Fruit fly (Drosophila melanogaster) whole organism, prepupa: ENCODE measurements around the gene CG6652.

Source experiments
- Blimp-1 ChIP-seq: fragments of 200-800 bp; sonication (Bioruptor generic); optimal IDR thresholded peaks from 3 replicates; lab custom pipeline; 2017; ENCODE audit warnings: missing biosample characterization, missing genetic modification characterization, mild to moderate bottlenecking, moderate library complexity, missing genetic modification reagents
- CG10631 ChIP-seq: fragments of 200-800 bp; sonication (Bioruptor generic); optimal IDR thresholded peaks from 2 replicates; lab custom pipeline; 2016; ENCODE audit warnings: missing biosample characterization, missing genetic modification characterization
- CG11294 ChIP-seq: fragments of 200-800 bp; sonication (Bioruptor generic); IDR thresholded peaks from 2 replicates; pipeline ENCODE4 v1.3.6; 2022; ENCODE audit warnings: missing biosample characterization, missing genetic modification characterization
- CG11762 ChIP-seq: fragments of 200-800 bp; sonication (Bioruptor generic); optimal IDR thresholded peaks from 3 replicates; lab custom pipeline; 2016; ENCODE audit warnings: missing biosample characterization, missing genetic modification characterization; ENCODE audit not compliant: insufficient read depth
- CG34406 ChIP-seq: fragments of 200-800 bp; sonication (Bioruptor generic); optimal IDR thresholded peaks from 3 replicates; lab custom pipeline; 2016; ENCODE audit warnings: missing biosample characterization, missing genetic modification characterization
- CG6163 ChIP-seq: fragments of 200-800 bp; sonication (Bioruptor generic); IDR thresholded peaks from 3 replicates; pipeline ENCODE4 v1.3.6; 2022; ENCODE audit warnings: missing biosample characterization, missing genetic modification characterization
- CG6276 ChIP-seq: fragments of 200-800 bp; sonication (Bioruptor generic); optimal IDR thresholded peaks from 2 replicates; lab custom pipeline; 2017; ENCODE audit warnings: missing biosample characterization, mild to moderate bottlenecking, missing genetic modification characterization
- CG6792 ChIP-seq: fragments of 200-800 bp; sonication (Bioruptor generic); optimal IDR thresholded peaks from 3 replicates; lab custom pipeline; 2016; ENCODE audit warnings: missing biosample characterization, missing genetic modification characterization
- CG6854 ChIP-seq: fragments of 200-800 bp; sonication (Bioruptor generic); optimal IDR thresholded peaks from 2 replicates; lab custom pipeline; 2017; ENCODE audit warnings: missing biosample characterization, mild to moderate bottlenecking, missing genetic modification characterization
- CG8119 ChIP-seq: fragments of 200-800 bp; sonication (Bioruptor generic); IDR thresholded peaks from 3 replicates; pipeline ENCODE4 v1.3.6; 2022; ENCODE audit warnings: missing biosample characterization, missing genetic modification characterization
- CG8632 ChIP-seq: fragments of 200-800 bp; sonication (Bioruptor generic); optimal IDR thresholded peaks from 3 replicates; lab custom pipeline; 2016; ENCODE audit warnings: missing biosample characterization, missing genetic modification characterization
- Eip78C ChIP-seq: fragments of 200-800 bp; sonication (Bioruptor generic); peaks from one replicate; lab custom pipeline; 2016; ENCODE audit warnings: missing biosample characterization, missing genetic modification characterization
- Eip93F ChIP-seq: fragments of 200-800 bp; sonication (Bioruptor generic); optimal IDR thresholded peaks from 2 replicates; lab custom pipeline; 2016; ENCODE audit warnings: missing biosample characterization, mild to moderate bottlenecking, missing genetic modification characterization
- Ets96B ChIP-seq: fragments of 200-800 bp; optimal IDR thresholded peaks from 2 replicates; lab custom pipeline; 2019; ENCODE audit warnings: missing biosample characterization, mild to moderate bottlenecking, missing genetic modification characterization, moderate library complexity
- Gug ChIP-seq: fragments of 200-800 bp; sonication (Bioruptor generic); IDR thresholded peaks from 2 replicates; pipeline ENCODE4 v1.3.6; 2022; ENCODE audit warnings: missing biosample characterization, missing genetic modification characterization
- Hr39 ChIP-seq: fragments of 200-800 bp; sonication (Bioruptor generic); optimal IDR thresholded peaks from 2 replicates; lab custom pipeline; 2016; ENCODE audit warnings: missing biosample characterization, missing genetic modification characterization
- Hr4 ChIP-seq: fragments of 200-800 bp; sonication (Bioruptor generic); optimal IDR thresholded peaks from 3 replicates; lab custom pipeline; 2016; ENCODE audit warnings: missing biosample characterization, missing genetic modification characterization
- Lpt ChIP-seq: fragments of 200-800 bp; sonication (Bioruptor generic); optimal IDR thresholded peaks from 3 replicates; lab custom pipeline; 2016; ENCODE audit warnings: missing biosample characterization, missing genetic modification characterization
- Smox ChIP-seq: fragments of 200-800 bp; sonication (Bioruptor generic); optimal IDR thresholded peaks from 3 replicates; lab custom pipeline; 2016; ENCODE audit warnings: missing biosample characterization, missing genetic modification characterization
- Sox14 ChIP-seq: fragments of 200-800 bp; sonication (Bioruptor generic); optimal IDR thresholded peaks from 3 replicates; lab custom pipeline; 2016; ENCODE audit warnings: missing biosample characterization, missing genetic modification characterization
- Sox15 ChIP-seq: fragments of 200-800 bp; sonication (Bioruptor generic); optimal IDR thresholded peaks from 3 replicates; lab custom pipeline; 2016; ENCODE audit warnings: missing biosample characterization, missing genetic modification characterization
- achi ChIP-seq: fragments of 200-800 bp; sonication (Bioruptor generic); optimal IDR thresholded peaks from 3 replicates; lab custom pipeline; 2016; ENCODE audit warnings: missing biosample characterization, missing genetic modification characterization
- dac ChIP-seq: fragments of 200-800 bp; sonication (Bioruptor generic); optimal IDR thresholded peaks from 2 replicates; lab custom pipeline; 2017; ENCODE audit warnings: missing biosample characterization, mild to moderate bottlenecking, missing genetic modification characterization
- dsx ChIP-seq: fragments of 200-800 bp; optimal IDR thresholded peaks from 3 replicates; lab custom pipeline; 2019; ENCODE audit warnings: missing biosample characterization, mild to moderate bottlenecking, missing genetic modification characterization, moderate library complexity; ENCODE audit not compliant: poor library complexity, severe bottlenecking
- esn ChIP-seq: fragments of 200-800 bp; sonication (Bioruptor generic); optimal IDR thresholded peaks from 2 replicates; lab custom pipeline; 2016; ENCODE audit warnings: missing biosample characterization, mild to moderate bottlenecking, missing genetic modification characterization, moderate library complexity
- fkh ChIP-seq: fragments of 200-800 bp; sonication (Bioruptor generic); optimal IDR thresholded peaks from 3 replicates; lab custom pipeline; 2017; ENCODE audit warnings: missing biosample characterization, mild to moderate bottlenecking, missing genetic modification characterization, moderate library complexity
- net ChIP-seq: fragments of 200-800 bp; sonication (Bioruptor generic); optimal IDR thresholded peaks from 3 replicates; lab custom pipeline; 2016; ENCODE audit warnings: missing biosample characterization, missing genetic modification characterization
- salr ChIP-seq, 2 experiments: fragments of 200-800 bp; sonication (Bioruptor generic); optimal IDR thresholded peaks; 3 replicates each; lab custom pipeline; 2016 to 2018; ENCODE audit warnings: missing biosample characterization in 2 of 2, missing genetic modification characterization in 2 of 2, mild to moderate bottlenecking in 1 of 2
- spab ChIP-seq: fragments of 200-800 bp; sonication (Bioruptor generic); optimal IDR thresholded peaks from 2 replicates; lab custom pipeline; 2017; ENCODE audit warnings: missing biosample characterization, mild to moderate bottlenecking, missing genetic modification characterization, missing genetic modification reagents
- svp ChIP-seq: fragments of 200-800 bp; sonication (Bioruptor generic); peaks from one replicate; lab custom pipeline; 2016; ENCODE audit warnings: missing biosample characterization, missing genetic modification characterization
- topi ChIP-seq: fragments of 200-800 bp; sonication (Bioruptor generic); optimal IDR thresholded peaks from 3 replicates; lab custom pipeline; 2016; ENCODE audit warnings: missing biosample characterization, missing genetic modification characterization
- vri ChIP-seq: fragments of 200-800 bp; sonication (Bioruptor generic); optimal IDR thresholded peaks from 3 replicates; lab custom pipeline; 2016; ENCODE audit warnings: missing biosample characterization, mild to moderate bottlenecking, missing genetic modification characterization

Gene CG6652

dm6 chr3L:16986062-16987013, 36.3 kb downstream of the CG6652 start (continued):
- peak; percentile 93 for TF ChIP-seq svp
- peak; percentile 81 for TF ChIP-seq Smox (GFP tag; lab: Kevin White, UChicago)
- TF ChIP-seq esn (GFP tag; lab: Kevin White, UChicago) = peak; percentile 88
- peak; percentile 57 for TF ChIP-seq CG11762 (GFP tag; lab: Kevin White, UChicago)
- TF ChIP-seq CG10631 (GFP tag; lab: Kevin White, UChicago) = peak; percentile 83
- peak; percentile 84 for TF ChIP-seq Hr4
- peak; percentile 89 for TF ChIP-seq net (GFP tag; lab: Kevin White, UChicago)
- TF ChIP-seq CG11294 (GFP tag; lab: Robert Waterston, UW) = peak; percentile 75
- peak; percentile 66 for TF ChIP-seq CG8632
- peak; percentile 69; the same call in 2 of the 3 replicates for TF ChIP-seq CG8119 (GFP tag; lab: Robert Waterston, UW)
- peak; percentile 97 for TF ChIP-seq Eip78C (GFP tag; lab: Kevin White, UChicago)
- peak; percentile 80 for TF ChIP-seq CG6163
- peak; percentile 59 for TF ChIP-seq Hr39
- TF ChIP-seq vri (GFP tag; lab: Kevin White, UChicago) = no peak
- peak; percentile 64 for TF ChIP-seq Lpt (GFP tag; lab: Kevin White, UChicago)
- peak; percentile 66 for TF ChIP-seq Ets96B
- TF ChIP-seq dac (GFP tag; lab: Kevin White, UChicago) = peak; percentile 58
- TF ChIP-seq topi (GFP tag; lab: Kevin White, UChicago) = peak; percentile 84
- TF ChIP-seq salr (GFP tag; optimal IDR thresholded peaks at IDR 0.05; lab: Kevin White, UChicago) = peak; percentile 51 to 95
- TF ChIP-seq spab (GFP tag; lab: Kevin White, UChicago) = peak; percentile 83

DNA sequence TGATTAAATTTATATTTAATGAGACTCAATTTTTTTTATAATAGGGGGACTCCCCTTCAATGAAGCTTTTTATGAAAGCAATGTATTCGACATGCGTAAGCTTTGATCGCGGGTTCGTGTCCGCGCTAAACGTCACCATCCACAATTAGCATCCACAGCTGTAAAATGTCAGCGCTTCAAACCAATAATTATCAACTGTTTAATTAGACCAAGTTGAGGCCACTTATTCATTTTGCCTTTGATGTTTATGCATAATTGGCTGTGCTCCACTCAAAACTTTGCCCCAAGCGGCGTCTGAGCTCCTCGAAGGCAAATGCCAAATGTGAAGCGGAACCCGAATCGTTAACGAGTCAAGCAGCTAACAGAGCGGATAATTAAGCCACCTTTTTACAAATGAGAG, 37.1 kb downstream of the CG6652 start:
- peak; percentile 40 for TF ChIP-seq fkh (GFP tag; lab: Kevin White, UChicago)
- TF ChIP-seq dsx (GFP tag; lab: Kevin White, UChicago) = no peak
- peak; percentile 96 for TF ChIP-seq Blimp-1 (GFP tag; lab: Kevin White, UChicago)

dm6 chr3L:16984813-16985387, 37.8 kb downstream of the CG6652 start:
- TF ChIP-seq CG6792 (peak; percentile 0), CG34406 (GFP tag; lab: Kevin White, UChicago) (no peak), Eip93F (peak; percentile 2), CG6854 (GFP tag; lab: Kevin White, UChicago) (no peak), Gug (GFP tag; lab: Robert Waterston, UW) (no peak)

DNA sequence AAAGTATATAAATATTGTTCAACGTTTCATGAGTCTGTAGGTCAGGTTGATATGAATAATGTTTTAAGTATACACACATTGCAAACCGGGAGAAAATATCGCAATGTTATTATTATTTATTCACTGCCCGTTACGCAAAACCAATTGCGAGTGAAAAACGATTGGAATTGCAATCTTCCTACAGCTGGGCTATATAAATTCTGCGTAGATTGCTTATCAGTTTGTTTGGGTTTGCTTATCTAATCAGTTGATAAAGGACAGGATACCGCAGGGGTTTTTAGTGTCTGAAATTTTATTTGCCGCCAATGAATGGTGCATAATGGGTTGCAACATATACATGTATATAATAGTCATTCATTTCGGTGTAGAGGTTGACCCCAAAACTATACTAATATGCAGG, 38.6 kb downstream of the CG6652 start:
- TF ChIP-seq Eip78C (GFP tag; lab: Kevin White, UChicago) (peak; percentile 43), achi (GFP tag; lab: Kevin White, UChicago) (no peak), CG6276 (no peak), vri (GFP tag; lab: Kevin White, UChicago) (peak; percentile 91), svp (peak; percentile 84), Eip93F (peak; percentile 37)

- TF ChIP-seq Eip78C (GFP tag; lab: Kevin White, UChicago) (peak; percentile 43), fkh (GFP tag; lab: Kevin White, UChicago) (peak; percentile 85), svp (peak; percentile 74), Ets96B (no peak), CG6854 (GFP tag; lab: Kevin White, UChicago) (no peak), vri (GFP tag; lab: Kevin White, UChicago) (peak; percentile 90), Sox14 (GFP tag; lab: Kevin White, UChicago) (peak; percentile 37), Hr39 (no peak), Eip93F (peak; percentile 70), achi (GFP tag; lab: Kevin White, UChicago) (no peak), Sox15 (GFP tag; lab: Kevin White, UChicago) (no peak), CG6163 (0 out of 3 replicates have a peak, but pooled peaks have one; percentile 14), CG8632 (no peak)
- TF ChIP-seq, all 60 proteins: peak for 7
Measured at dm6 chr3L:16981114-16981648, 41.5 kb downstream of the CG6652 start.
